Worm (Caenorhabditis elegans): ENCODE results near the gene unc-31.

ce11 chrIV:12835363-12835762 lies 61.7 kb downstream of the unc-31 start:
- TF ChIP-seq snpc-4 (GFP tag; optimal IDR thresholded peaks at IDR 0.05), result no peak
- no peak for TF ChIP-seq snpc-4 (tag; optimal IDR thresholded peaks at IDR 0.05)
- no peak for TF ChIP-seq mcd-1 (GFP tag; IDR thresholded peaks at IDR 0.05)
- no peak for TF ChIP-seq die-1 (tag; optimal IDR thresholded peaks at IDR 0.05)
- no peak for TF ChIP-seq lsl-1 (GFP tag; optimal IDR thresholded peaks at IDR 0.05)

Data from whole organism, young adult.